Fruit fly (Drosophila melanogaster): ENCODE data around the gene CG33764.
A peak's percentile ranks its signal among the peaks of the same experiment; 100 is the strongest.

The CG33764 gene

dm6 chr3L:4313299-4313698 lies 46.0 kb upstream of the CG33764 start, which contains the start of gene Claspin (continued):
- TF ChIP-seq Fer1 (GFP tag; optimal IDR thresholded peaks at IDR 0.05) = peak; percentile 33
- no peak for TF ChIP-seq CG31365 (tag; optimal IDR thresholded peaks at IDR 0.05)
- TF ChIP-seq Bdp1 (GFP tag; optimal IDR thresholded peaks at IDR 0.05) = peak; percentile 39
- peak; percentile 11; the same call in 1 of the 2 replicates for TF ChIP-seq Ptx1 (GFP tag; IDR thresholded peaks at IDR 0.05)
- TF ChIP-seq fd102C (GFP tag; optimal IDR thresholded peaks at IDR 0.05) = no peak
- TF ChIP-seq repo (GFP tag; optimal IDR thresholded peaks at IDR 0.05) = no peak
- TF ChIP-seq esg (GFP tag; conservative IDR thresholded peaks at IDR 0.05) = no peak
- no peak for TF ChIP-seq fd96Cb (tag; optimal IDR thresholded peaks at IDR 0.05)
- peak; percentile 80 for TF ChIP-seq Ets97D (GFP tag; optimal IDR thresholded peaks at IDR 0.05)
- no peak for TF ChIP-seq jigr1 (GFP tag; IDR thresholded peaks at IDR 0.05)
- peak; percentile 29; the same call in 1 of the 3 replicates for TF ChIP-seq knrl (GFP tag; IDR thresholded peaks at IDR 0.05; ENCODE audit: partially characterized antibody)
- peak; percentile 73 for TF ChIP-seq CG9932 (GFP tag; IDR thresholded peaks at IDR 0.05)
- TF ChIP-seq klu (GFP tag; IDR thresholded peaks at IDR 0.05) = no peak; the same call in 1 of the 2 replicates
- no peak for TF ChIP-seq CG18262 (tag; optimal IDR thresholded peaks at IDR 0.05)
- TF ChIP-seq org-1 (GFP tag; optimal IDR thresholded peaks at IDR 0.05) = no peak
- TF ChIP-seq CHES-1-like (GFP tag; optimal IDR thresholded peaks at IDR 0.05) = peak; percentile 47
- TF ChIP-seq maf-S (GFP tag; optimal IDR thresholded peaks at IDR 0.05) = peak; percentile 27
- no peak for TF ChIP-seq row (GFP tag; IDR thresholded peaks at IDR 0.05)
- no peak for TF ChIP-seq CG9727 (GFP tag; optimal IDR thresholded peaks at IDR 0.05)
- peak; percentile 63 for TF ChIP-seq NfI (GFP tag; optimal IDR thresholded peaks at IDR 0.05)
- no peak for TF ChIP-seq Lim3 (GFP tag; IDR thresholded peaks at IDR 0.05)
- peak; percentile 7 for TF ChIP-seq Sry-δ (GFP tag; optimal IDR thresholded peaks at IDR 0.05)
- TF ChIP-seq zen2 (GFP tag; IDR thresholded peaks at IDR 0.05; ENCODE audit: partially characterized antibody) = no peak
- TF ChIP-seq CG16815 (GFP tag; optimal IDR thresholded peaks at IDR 0.05) = peak; percentile 33
- TF ChIP-seq cato (GFP tag; optimal IDR thresholded peaks at IDR 0.05; ENCODE audit: borderline replicate concordance) = no peak
- TF ChIP-seq CG2202 (tag; optimal IDR thresholded peaks at IDR 0.05) = no peak
- TF ChIP-seq Mad (GFP tag; optimal IDR thresholded peaks at IDR 0.05) = peak; percentile 54
- no peak for TF ChIP-seq Drgx (GFP tag; IDR thresholded peaks at IDR 0.05)
- no peak for TF ChIP-seq luna (GFP tag; optimal IDR thresholded peaks at IDR 0.05)
- no peak for TF ChIP-seq gem (tag; optimal IDR thresholded peaks at IDR 0.05)
- no peak for TF ChIP-seq CG12299 (tag; optimal IDR thresholded peaks at IDR 0.05)
- TF ChIP-seq CG6791 (GFP tag; IDR thresholded peaks at IDR 0.05; ENCODE audit: partially characterized antibody) = peak; percentile 37; the same call in 1 of the 3 replicates
- no peak for TF ChIP-seq kah (GFP tag; optimal IDR thresholded peaks at IDR 0.05)
- TF ChIP-seq CG6813 (GFP tag; optimal IDR thresholded peaks at IDR 0.05) = no peak
- peak; percentile 22 for TF ChIP-seq ind (GFP tag; optimal IDR thresholded peaks at IDR 0.05)
- TF ChIP-seq nerfin-1 (tag; optimal IDR thresholded peaks at IDR 0.05) = no peak
- TF ChIP-seq fd64A (GFP tag; optimal IDR thresholded peaks at IDR 0.05) = no peak
- TF ChIP-seq CG7357 (GFP tag; IDR thresholded peaks at IDR 0.05) = no peak
- TF ChIP-seq CG6683 (GFP tag; optimal IDR thresholded peaks at IDR 0.05) = no peak
- TF ChIP-seq ATbp (GFP tag; optimal IDR thresholded peaks at IDR 0.05) = no peak
- no peak for TF ChIP-seq Tbp (GFP tag; optimal IDR thresholded peaks at IDR 0.05)
- TF ChIP-seq MESR4 (GFP tag; optimal IDR thresholded peaks at IDR 0.05) = peak; percentile 42
- TF ChIP-seq Nf-YB (GFP tag; optimal IDR thresholded peaks at IDR 0.05) = no peak
- TF ChIP-seq CG11504 (tag; optimal IDR thresholded peaks at IDR 0.05) = no peak
- no peak; the same call in 1 of the 2 replicates for TF ChIP-seq Awh (GFP tag; IDR thresholded peaks at IDR 0.05)
- no peak for TF ChIP-seq eyg (GFP tag; optimal IDR thresholded peaks at IDR 0.05)
- no peak for TF ChIP-seq CG14860 (GFP tag; IDR thresholded peaks at IDR 0.05; ENCODE audit: partially characterized antibody)
- peak; percentile 9 for TF ChIP-seq Nf-YC (tag; optimal IDR thresholded peaks at IDR 0.05)
- TF ChIP-seq CG3726 (GFP tag; IDR thresholded peaks at IDR 0.05) = no peak
- TF ChIP-seq CG18599 (GFP tag; optimal IDR thresholded peaks at IDR 0.05) = no peak
- no peak for TF ChIP-seq CG11085 (GFP tag; IDR thresholded peaks at IDR 0.05)
